Fruit fly (Drosophila melanogaster): ENCODE data around the gene vls.

- no peak for TF ChIP-seq CG34422 (GFP tag; IDR thresholded peaks at IDR 0.05)
- TF ChIP-seq CG18262 (tag; optimal IDR thresholded peaks at IDR 0.05): no peak
These were observed 17.7 kb upstream of the vls start for dm6 chr2L:20082965-20083855.

Data from whole organism, embryonic.